Worm (Caenorhabditis elegans) whole organism, young adult: Measurements from ENCODE around the gene Y54F10BM.3.

Experiments
- B0261.1 ChIP-seq: sonication (generic microtip); optimal IDR thresholded peaks from 2 replicates; lab custom pipeline; 2016; ENCODE audit warnings: mild to moderate bottlenecking, missing genetic modification characterization, moderate library complexity, missing compliant biosample characterization
- F22D6.2 ChIP-seq: sonication (generic microtip); optimal IDR thresholded peaks from 2 replicates; lab custom pipeline; 2016; ENCODE audit warnings: mild to moderate bottlenecking, missing genetic modification characterization, missing compliant biosample characterization
- F49E8.2 ChIP-seq: sonication (generic microtip); optimal IDR thresholded peaks from 3 replicates; lab custom pipeline; 2017; ENCODE audit warnings: missing genetic modification characterization, mild to moderate bottlenecking, missing compliant biosample characterization, antibody characterized with exemption, moderate library complexity; ENCODE audit not compliant: insufficient read depth
- F57C9.4 ChIP-seq: sonication (generic microtip); optimal IDR thresholded peaks from 2 replicates; lab custom pipeline; 2017; ENCODE audit warnings: mild to moderate bottlenecking, missing genetic modification characterization, missing compliant biosample characterization
- Y53G8AR.9 ChIP-seq: fragments of 200-800 bp; sonication (Bioruptor generic); conservative IDR thresholded peaks from 2 replicates; pipeline ENCODE4 v1.3.6; 2022; ENCODE audit warnings: missing genetic modification reagents, missing genetic modification characterization, missing compliant biosample characterization
- Y79H2A.3 ChIP-seq: fragments of 200-800 bp; sonication (Bioruptor generic); conservative IDR thresholded peaks from 2 replicates; pipeline ENCODE4 v1.3.6; 2022; ENCODE audit warnings: missing genetic modification reagents, missing genetic modification characterization, missing compliant biosample characterization
- ama-1 ChIP-seq, 3 experiments: fragments of 150-350 bp in 1 of 3; sonication (generic microtip) in 2 of 3; optimal IDR thresholded peaks; 2 replicates each; lab custom pipeline; 2014 to 2018; ENCODE audit warnings: missing biosample characterization in 2 of 3, missing genetic modification characterization in 2 of 3, missing genetic modification reagents in 2 of 3
- aptf-2 ChIP-seq: fragments of 200-800 bp; sonication (Bioruptor generic); conservative IDR thresholded peaks from 2 replicates; pipeline ENCODE4 v1.3.6; 2022; ENCODE audit warnings: missing genetic modification reagents, missing genetic modification characterization, missing compliant biosample characterization
- attf-3 ChIP-seq: fragments of 200-800 bp; sonication (Bioruptor generic); conservative IDR thresholded peaks from 2 replicates; pipeline ENCODE4 v1.3.6; 2022; ENCODE audit warnings: missing genetic modification reagents, missing genetic modification characterization, missing compliant biosample characterization
- attf-5 ChIP-seq: fragments of 200-800 bp; sonication (Bioruptor generic); optimal IDR thresholded peaks from 2 replicates; lab custom pipeline; 2018; ENCODE audit warnings: mild to moderate bottlenecking, missing genetic modification characterization, missing compliant biosample characterization
- attf-6 ChIP-seq: fragments of 200-800 bp; sonication (Bioruptor generic); IDR thresholded peaks from 2 replicates; pipeline ENCODE4 v1.3.6; 2022; ENCODE audit warnings: missing genetic modification reagents, missing genetic modification characterization, missing compliant biosample characterization
- cebp-1 ChIP-seq, 2 experiments: fragments of 200-800 bp in 1 of 2; sonication (Bioruptor generic) in 1 of 2; sonication (generic microtip) in 1 of 2; IDR thresholded peaks in 1 of 2; optimal IDR thresholded peaks in 1 of 2; 2 replicates each; pipeline versions ENCODE4 v1.3.6 to Lab custom; 2017 to 2022; ENCODE audit warnings: missing compliant biosample characterization in 2 of 2, missing genetic modification characterization in 2 of 2, mild to moderate bottlenecking in 1 of 2, missing genetic modification reagents in 1 of 2, moderate library complexity in 1 of 2
- cebp-2 ChIP-seq: fragments of 200-800 bp; sonication (Bioruptor generic); IDR thresholded peaks from 2 replicates; pipeline ENCODE4 v1.3.6; 2022; ENCODE audit warnings: missing genetic modification characterization, missing compliant biosample characterization
- dpff-1 ChIP-seq: sonication (generic microtip); optimal IDR thresholded peaks from 2 replicates; lab custom pipeline; 2017; ENCODE audit warnings: mild to moderate bottlenecking, missing genetic modification characterization, missing compliant biosample characterization
- hmg-1.2 ChIP-seq: fragments of 200-800 bp; sonication (Bioruptor generic); IDR thresholded peaks from 2 replicates; pipeline ENCODE4 v1.3.6; 2022; ENCODE audit warnings: missing genetic modification reagents, missing genetic modification characterization, missing compliant biosample characterization
- lin-26 ChIP-seq: fragments of 200-800 bp; sonication (Bioruptor generic); IDR thresholded peaks from 2 replicates; pipeline ENCODE4 v1.3.6; 2022; ENCODE audit warnings: missing genetic modification reagents, missing genetic modification characterization, missing compliant biosample characterization
- lin-40 ChIP-seq: sonication (generic microtip); optimal IDR thresholded peaks from 2 replicates; lab custom pipeline; 2016; ENCODE audit warnings: missing genetic modification characterization, mild to moderate bottlenecking, missing compliant biosample characterization, missing genotype, missing genetic modification reagents
- lir-1 ChIP-seq: fragments of 200-800 bp; sonication (Bioruptor generic); conservative IDR thresholded peaks from 2 replicates; pipeline ENCODE4 v1.3.6; 2022; ENCODE audit warnings: missing genetic modification reagents, missing genetic modification characterization, missing compliant biosample characterization
- lsl-1 ChIP-seq: fragments of 200-800 bp; sonication (Bioruptor generic); optimal IDR thresholded peaks from 2 replicates; lab custom pipeline; 2018; ENCODE audit warnings: mild to moderate bottlenecking, missing genetic modification characterization, moderate library complexity, missing compliant biosample characterization
- madf-10 ChIP-seq: sonication (generic microtip); optimal IDR thresholded peaks from 2 replicates; lab custom pipeline; 2016; ENCODE audit warnings: mild to moderate bottlenecking, missing genetic modification characterization, missing compliant biosample characterization
- madf-6 ChIP-seq: fragments of 200-800 bp; sonication (Bioruptor generic); IDR thresholded peaks from 2 replicates; pipeline ENCODE4 v1.3.6; 2022; ENCODE audit warnings: missing genetic modification reagents, missing genetic modification characterization, missing compliant biosample characterization
- madf-8 ChIP-seq: fragments of 200-800 bp; sonication (Bioruptor generic); conservative IDR thresholded peaks from 2 replicates; pipeline ENCODE4 v1.3.6; 2022; ENCODE audit warnings: missing genetic modification reagents, missing genetic modification characterization, missing compliant biosample characterization
- mcd-1 ChIP-seq: fragments of 200-800 bp; sonication (Bioruptor generic); IDR thresholded peaks from 2 replicates; pipeline ENCODE4 v1.3.6; 2022; ENCODE audit warnings: missing genetic modification reagents, missing genetic modification characterization, missing compliant biosample characterization
- nhr-179 ChIP-seq: sonication (generic microtip); optimal IDR thresholded peaks from 2 replicates; lab custom pipeline; 2016; ENCODE audit warnings: mild to moderate bottlenecking, missing genetic modification characterization, missing compliant biosample characterization
- nhr-80 ChIP-seq: sonication (generic microtip); optimal IDR thresholded peaks from 2 replicates; lab custom pipeline; 2016; ENCODE audit warnings: missing genetic modification characterization, missing compliant biosample characterization
- pbrm-1 ChIP-seq: fragments of 200-800 bp; sonication (Bioruptor generic); IDR thresholded peaks from 2 replicates; pipeline ENCODE4 v1.3.6; 2022; ENCODE audit warnings: missing genetic modification reagents, missing genetic modification characterization, missing compliant biosample characterization
- rpc-1 ChIP-seq, 2 experiments: fragments of 150-350 bp in 1 of 2; sonication (generic microtip) in 1 of 2; optimal IDR thresholded peaks; 2 replicates each; lab custom pipeline; 2014 to 2018; ENCODE audit warnings: missing biosample characterization in 1 of 2, missing genetic modification characterization in 1 of 2, missing genetic modification reagents in 1 of 2, missing genotype in 1 of 2
- snpc-1.1 ChIP-seq: sonication (generic microtip); optimal IDR thresholded peaks from 2 replicates; lab custom pipeline; 2017; ENCODE audit warnings: missing genetic modification characterization, mild to moderate bottlenecking, missing compliant biosample characterization, antibody characterized with exemption, moderate library complexity, missing genotype, missing genetic modification reagents; ENCODE audit not compliant: insufficient read depth
- snpc-1.3 ChIP-seq: sonication (generic microtip); optimal IDR thresholded peaks from 2 replicates; lab custom pipeline; 2017; ENCODE audit warnings: missing genetic modification characterization, mild to moderate bottlenecking, missing compliant biosample characterization, antibody characterized with exemption, moderate library complexity, missing genotype, missing genetic modification reagents; ENCODE audit not compliant: insufficient read depth
- snpc-3.4 ChIP-seq: sonication (generic microtip); optimal IDR thresholded peaks from 2 replicates; lab custom pipeline; 2017; ENCODE audit warnings: missing genetic modification characterization, mild to moderate bottlenecking, missing compliant biosample characterization, antibody characterized with exemption, moderate library complexity, missing genotype, missing genetic modification reagents
- snpc-4 ChIP-seq, 5 experiments: fragments of 150-350 bp in 1 of 5; sonication (generic microtip) in 4 of 5; optimal IDR thresholded peaks; 2 replicates each; lab custom pipeline; 2014 to 2018; ENCODE audit warnings: missing genetic modification characterization in 5 of 5, missing biosample characterization in 3 of 5, antibody characterized with exemption in 2 of 5, mild to moderate bottlenecking in 2 of 5, missing compliant biosample characterization in 2 of 5, missing genotype in 2 of 5, moderate library complexity in 2 of 5, missing genetic modification reagents in 1 of 5
- tbp1 ChIP-seq: fragments of 200-800 bp; sonication (Bioruptor generic); optimal IDR thresholded peaks from 2 replicates; lab custom pipeline; 2018; ENCODE audit warnings: mild to moderate bottlenecking, missing genetic modification characterization, missing compliant biosample characterization
- tbx-9 ChIP-seq: sonication (generic microtip); optimal IDR thresholded peaks from 2 replicates; lab custom pipeline; 2016; ENCODE audit warnings: borderline replicate concordance, missing genetic modification characterization, inconsistent platforms, missing compliant biosample characterization
- unc-130 ChIP-seq: sonication (generic microtip); optimal IDR thresholded peaks from 2 replicates; lab custom pipeline; 2016; ENCODE audit warnings: missing genetic modification reagents, missing genetic modification characterization, missing compliant biosample characterization
- zfh-2 ChIP-seq: fragments of 200-800 bp; sonication (Bioruptor generic); conservative IDR thresholded peaks from 2 replicates; pipeline ENCODE4 v1.3.6; 2022; ENCODE audit warnings: missing genetic modification reagents, missing genetic modification characterization, missing compliant biosample characterization
- ztf-18 ChIP-seq: sonication (generic microtip); optimal IDR thresholded peaks from 2 replicates; lab custom pipeline; 2016; ENCODE audit warnings: missing genotype, mild to moderate bottlenecking, missing genetic modification characterization, missing compliant biosample characterization
- ztf-3 ChIP-seq: fragments of 200-800 bp; sonication (Bioruptor generic); optimal IDR thresholded peaks from 2 replicates; lab custom pipeline; 2018; ENCODE audit warnings: mild to moderate bottlenecking, missing genetic modification characterization, missing compliant biosample characterization

Gene Y54F10BM.3

DNA sequence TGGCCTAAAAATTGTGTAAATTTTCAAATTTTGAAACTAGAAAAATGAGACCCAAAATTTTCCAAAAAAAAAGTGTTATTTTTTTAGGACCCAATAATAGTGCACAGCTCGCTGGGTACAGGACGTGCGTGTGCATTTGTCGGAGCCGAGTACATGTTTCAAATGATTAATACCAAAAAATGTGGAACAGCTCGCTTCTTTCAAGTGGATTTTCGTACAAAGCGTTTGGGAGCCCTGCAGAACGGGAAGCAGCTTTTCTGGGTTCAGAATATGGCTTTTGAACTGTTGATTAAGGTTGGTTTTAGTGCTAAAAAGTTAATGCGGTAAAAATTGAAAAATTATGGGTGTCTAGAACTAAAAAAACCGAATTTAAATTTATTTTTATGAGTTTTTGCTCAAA, 6.4 kb downstream of the Y54F10BM.3 start:
- TF ChIP-seq Y79H2A.3 = no peak
- TF ChIP-seq lir-1 (GFP tag; lab: Robert Waterston, UW) = no peak
- no peak for TF ChIP-seq nhr-179 (tag; lab: Kevin White, UChicago)
- no peak for TF ChIP-seq dpff-1
- TF ChIP-seq snpc-1.1 (tag; lab: Kevin White, UChicago) = no peak
- TF ChIP-seq madf-8 = no peak
- TF ChIP-seq lin-40 = no peak
- no peak for TF ChIP-seq F22D6.2 (tag; lab: Kevin White, UChicago)

DNA sequence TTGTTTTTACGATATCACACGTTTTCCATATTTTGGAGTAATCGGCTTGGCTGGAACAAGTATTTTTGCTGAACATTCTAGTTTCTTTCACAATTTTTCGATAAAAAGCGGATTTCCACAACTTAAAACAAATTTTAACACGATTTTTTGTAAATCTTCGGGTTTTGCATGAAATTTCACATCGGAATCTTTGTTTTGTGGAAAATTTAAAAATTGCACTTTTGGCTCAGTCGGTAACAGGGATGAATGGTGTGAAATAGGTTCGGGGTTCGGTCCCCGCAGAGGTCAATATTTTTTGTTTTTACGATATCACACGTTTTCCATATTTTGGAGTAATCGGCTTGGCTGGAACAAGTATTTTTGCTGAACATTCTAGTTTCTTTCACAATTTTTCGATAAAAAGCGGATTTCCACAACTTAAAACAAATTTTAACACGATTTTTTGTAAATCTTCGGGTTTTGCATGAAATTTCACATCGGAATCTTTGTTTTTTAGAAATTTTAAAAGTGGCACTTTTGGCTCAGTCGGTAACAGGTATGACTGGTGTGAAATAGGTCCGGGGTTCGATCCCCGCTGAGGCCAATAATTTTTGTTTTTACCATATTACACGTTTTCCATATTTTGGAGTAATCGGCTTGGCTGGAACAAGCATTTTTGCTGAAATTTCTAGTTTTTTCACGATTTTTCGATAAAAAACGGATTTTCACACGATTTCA, 8.6 kb downstream of the Y54F10BM.3 start:
- TF ChIP-seq tbp1 (GFP tag; lab: Kevin White, UChicago) (peak; percentile 82), rpc-1 (optimal IDR thresholded peaks at IDR 0.05; lab: Kevin White, UChicago) (peak; percentile 26), rpc-1 (tag; optimal IDR thresholded peaks at IDR 0.05; lab: Kevin White, UChicago) (peak; percentile 67), mcd-1 (GFP tag; lab: Robert Waterston, UW) (0 out of 2 replicates have a peak, but pooled peaks have one; percentile 13), lin-26 (GFP tag; lab: Robert Waterston, UW) (peak; percentile 65; the same call in 1 of the 2 replicates), hmg-1.2 (GFP tag; lab: Robert Waterston, UW) (peak; percentile 29; the same call in 1 of the 2 replicates), B0261.1 (tag; lab: Kevin White, UChicago) (peak; percentile 62), lsl-1 (GFP tag; lab: Kevin White, UChicago) (peak; percentile 7)

DNA sequence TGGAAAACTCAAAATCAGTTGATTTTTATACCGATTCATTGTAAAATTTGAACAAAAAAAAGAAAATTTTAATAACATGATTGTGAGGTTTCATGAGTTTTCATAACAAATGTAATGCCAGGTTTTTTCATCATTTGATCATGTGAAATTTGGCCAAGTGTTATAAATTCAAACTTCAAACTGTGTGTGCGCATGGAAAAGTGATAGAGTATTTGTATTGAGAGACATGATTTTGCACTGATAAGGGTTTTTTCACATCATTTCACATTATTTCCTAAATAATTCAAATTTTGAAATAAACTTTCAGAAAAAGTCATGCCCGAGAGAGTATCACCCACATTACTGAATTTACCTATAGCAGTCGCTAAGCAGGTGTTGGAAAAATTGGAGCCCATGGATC, 9.3 kb downstream of the Y54F10BM.3 start, which contains the start of gene fbxa-219:
fbxa-219 (plus strand) TSS at position 277 of the 400 bp plus-strand sequence.
- TF ChIP-seq aptf-2 (GFP tag; lab: Robert Waterston, UW) (no peak), nhr-80 (tag; lab: Kevin White, UChicago) (peak; percentile 35), cebp-1 (GFP tag; IDR thresholded peaks at IDR 0.05; lab: Robert Waterston, UW) (no peak), cebp-1 (tag; optimal IDR thresholded peaks at IDR 0.05; lab: Kevin White, UChicago) (peak; percentile 22), ztf-18 (no peak)

DNA sequence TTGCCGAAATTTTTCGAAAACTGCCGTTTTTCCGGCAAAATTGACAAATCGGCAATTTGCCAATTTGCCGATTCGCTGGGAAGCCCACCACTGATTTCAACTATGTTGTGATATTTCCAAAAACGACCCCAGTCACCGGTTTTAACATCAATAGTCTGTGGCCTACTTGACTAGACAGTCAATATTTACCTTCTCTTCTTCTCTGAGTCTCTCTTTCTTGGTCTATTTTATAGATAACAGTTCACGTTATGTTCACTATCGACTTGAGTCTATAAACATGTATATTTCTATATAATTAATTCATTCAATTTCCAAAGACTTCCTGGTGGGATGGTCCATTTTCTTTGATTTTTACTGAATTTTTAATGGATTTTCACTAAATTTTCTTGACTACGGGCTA, 12.9 kb downstream of the Y54F10BM.3 start:
- TF ChIP-seq hmg-1.2 (GFP tag; lab: Robert Waterston, UW) (no peak), nhr-80 (tag; lab: Kevin White, UChicago) (peak; percentile 30), attf-3 (no peak)
- TF ChIP-seq, all 124 proteins: peak for 1

DNA sequence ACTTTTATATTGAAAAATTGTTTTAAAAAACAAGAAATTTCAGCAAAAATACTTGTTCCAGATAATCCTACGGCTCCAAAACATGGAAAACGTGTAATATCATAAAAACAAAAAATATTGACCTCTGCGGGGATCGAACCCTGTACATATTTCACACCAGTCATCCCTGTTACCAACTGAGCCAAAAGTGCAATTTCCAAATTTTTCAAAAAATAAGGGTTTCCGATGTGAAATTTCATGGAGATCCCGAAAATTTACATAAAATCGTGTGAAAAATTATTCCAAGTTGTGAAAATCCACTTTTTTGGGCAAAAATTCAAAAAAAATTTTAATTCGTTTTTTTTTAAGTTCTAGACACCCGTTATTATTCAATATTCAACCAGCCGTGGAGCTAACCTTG, 22.3 kb downstream of the Y54F10BM.3 start:
- TF ChIP-seq cebp-2 (GFP tag; lab: Robert Waterston, UW) (no peak), rpc-1 (optimal IDR thresholded peaks at IDR 0.05; lab: Kevin White, UChicago) (peak; percentile 32), rpc-1 (tag; optimal IDR thresholded peaks at IDR 0.05; lab: Kevin White, UChicago) (peak; percentile 73), F49E8.2 (tag; lab: Kevin White, UChicago) (no peak), attf-5 (GFP tag; lab: Kevin White, UChicago) (no peak), ztf-3 (GFP tag; lab: Kevin White, UChicago) (no peak), lin-26 (GFP tag; lab: Robert Waterston, UW) (0 out of 2 replicates have a peak, but pooled peaks have one; percentile 41), zfh-2 (no peak), aptf-2 (GFP tag; lab: Robert Waterston, UW) (no peak), tbx-9 (tag; lab: Kevin White, UChicago) (no peak), pbrm-1 (GFP tag; lab: Robert Waterston, UW) (no peak), ztf-18 (no peak), snpc-1.3 (no peak), attf-6 (GFP tag; lab: Robert Waterston, UW) (no peak), snpc-4 (GFP tag; optimal IDR thresholded peaks at IDR 0.05; lab: Kevin White, UChicago) (no peak), snpc-4 (tag; optimal IDR thresholded peaks at IDR 0.05; lab: Kevin White, UChicago) (no peak), Y53G8AR.9 (GFP tag; lab: Robert Waterston, UW) (no peak), F57C9.4 (tag; lab: Kevin White, UChicago) (no peak), madf-6 (GFP tag; lab: Robert Waterston, UW) (no peak), snpc-3.4 (no peak), ama-1 (optimal IDR thresholded peaks at IDR 0.05; lab: Kevin White, UChicago) (no peak), ama-1 (GFP tag; optimal IDR thresholded peaks at IDR 0.05; lab: Kevin White, UChicago) (no peak), madf-10 (no peak), unc-130 (no peak)
